Fruit fly (Drosophila melanogaster): Measurements from ENCODE around the gene CG14316.

Gene CG14316

dm6 chr3R:18188702-18189125 lies 36.8 kb downstream of the CG14316 start, which contains the start of the genes CG12321 and MED17 (continued):
- TF ChIP-seq ara (GFP tag; IDR thresholded peaks at IDR 0.05), result peak; percentile 60
- no peak for TF ChIP-seq CG31365 (tag; optimal IDR thresholded peaks at IDR 0.05)
- peak; percentile 71 for TF ChIP-seq scrt (GFP tag; optimal IDR thresholded peaks at IDR 0.05)
- peak; percentile 88 for TF ChIP-seq CG18599 (GFP tag; optimal IDR thresholded peaks at IDR 0.05)
- TF ChIP-seq Chrac-16 (GFP tag; optimal IDR thresholded peaks at IDR 0.05), result peak; percentile 92
- TF ChIP-seq Lim3 (GFP tag; IDR thresholded peaks at IDR 0.05), result peak; percentile 64; the same call in 1 of the 2 replicates
- TF ChIP-seq NfI (GFP tag; optimal IDR thresholded peaks at IDR 0.05), result peak; percentile 89
- peak; percentile 27; the same call in 1 of the 2 replicates for TF ChIP-seq Ravus (GFP tag; IDR thresholded peaks at IDR 0.05)
- peak; percentile 86 for TF ChIP-seq CG9817 (tag; optimal IDR thresholded peaks at IDR 0.05)
- no peak for TF ChIP-seq CG11398 (GFP tag; optimal IDR thresholded peaks at IDR 0.05)
- TF ChIP-seq CG18764 (GFP tag; optimal IDR thresholded peaks at IDR 0.05), result peak; percentile 84
- TF ChIP-seq BEAF-32 (GFP tag; optimal IDR thresholded peaks at IDR 0.05), result peak; percentile 64
- peak; percentile 91 for TF ChIP-seq az2 (GFP tag; optimal IDR thresholded peaks at IDR 0.05)
- TF ChIP-seq fu2 (GFP tag; optimal IDR thresholded peaks at IDR 0.05), result peak; percentile 62
- TF ChIP-seq H15 (GFP tag; IDR thresholded peaks at IDR 0.05), result peak; percentile 72; the same call in 2 of the 3 replicates
- TF ChIP-seq CG10321 (GFP tag; IDR thresholded peaks at IDR 0.05), result peak; percentile 43; the same call in 1 of the 2 replicates
- no peak for TF ChIP-seq CG7745 (tag; optimal IDR thresholded peaks at IDR 0.05)
- TF ChIP-seq Dp (GFP tag; optimal IDR thresholded peaks at IDR 0.05), result peak; percentile 66
- TF ChIP-seq HHEX (GFP tag; optimal IDR thresholded peaks at IDR 0.05), result peak; percentile 87
- TF ChIP-seq CG9609 (GFP tag; optimal IDR thresholded peaks at IDR 0.05), result peak; percentile 56
- peak; percentile 82 for TF ChIP-seq oc (tag; optimal IDR thresholded peaks at IDR 0.05)
- peak; percentile 65 for TF ChIP-seq nerfin-1 (tag; optimal IDR thresholded peaks at IDR 0.05)
- peak; percentile 80 for TF ChIP-seq Nf-YA (GFP tag; IDR thresholded peaks at IDR 0.05)
- TF ChIP-seq Taf1 (GFP tag; IDR thresholded peaks at IDR 0.05), result peak; percentile 59
- no peak for TF ChIP-seq CG14860 (GFP tag; IDR thresholded peaks at IDR 0.05; ENCODE audit: partially characterized antibody)
- peak; percentile 96 for TF ChIP-seq CG17361 (GFP tag; IDR thresholded peaks at IDR 0.05)
- peak; percentile 86 for TF ChIP-seq Fer1 (GFP tag; optimal IDR thresholded peaks at IDR 0.05)
- TF ChIP-seq CG9215 (GFP tag; IDR thresholded peaks at IDR 0.05), result peak; percentile 88
- TF ChIP-seq CG6765 (GFP tag; optimal IDR thresholded peaks at IDR 0.05), result peak; percentile 76
- TF ChIP-seq CG17612 (GFP tag; IDR thresholded peaks at IDR 0.05), result peak; percentile 70
- no peak for TF ChIP-seq TFAM (GFP tag; optimal IDR thresholded peaks at IDR 0.05)
- peak; percentile 61 for TF ChIP-seq tx (GFP tag; optimal IDR thresholded peaks at IDR 0.05)
- TF ChIP-seq pzg (GFP tag; optimal IDR thresholded peaks at IDR 0.05), result peak; percentile 46
- TF ChIP-seq sr (GFP tag; IDR thresholded peaks at IDR 0.05), result no peak
- no peak for TF ChIP-seq MTF-1 (GFP tag; optimal IDR thresholded peaks at IDR 0.05; ENCODE audit: borderline replicate concordance)
- peak; percentile 87 for TF ChIP-seq CG10654 (GFP tag; optimal IDR thresholded peaks at IDR 0.05)
- peak; percentile 81 for TF ChIP-seq CG6689 (GFP tag; IDR thresholded peaks at IDR 0.05)
- peak; percentile 100 for TF ChIP-seq Meics (GFP tag; optimal IDR thresholded peaks at IDR 0.05)
- TF ChIP-seq CG7556 (GFP tag; optimal IDR thresholded peaks at IDR 0.05), result peak; percentile 85
- peak; percentile 77 for TF ChIP-seq Dip3 (GFP tag; optimal IDR thresholded peaks at IDR 0.05)
- TF ChIP-seq ewg (GFP tag; optimal IDR thresholded peaks at IDR 0.05), result peak; percentile 82
- peak; percentile 84 for TF ChIP-seq CG13296 (GFP tag; optimal IDR thresholded peaks at IDR 0.05)
- TF ChIP-seq Rfx (GFP tag; IDR thresholded peaks at IDR 0.05), result peak; percentile 96
- peak; percentile 57; the same call in 1 of the 3 replicates for TF ChIP-seq Optix (GFP tag; IDR thresholded peaks at IDR 0.05)
- no peak for TF ChIP-seq da (GFP tag; optimal IDR thresholded peaks at IDR 0.05)
- TF ChIP-seq D19A (tag; optimal IDR thresholded peaks at IDR 0.05), result peak; percentile 76
- TF ChIP-seq CG31388 (GFP tag; optimal IDR thresholded peaks at IDR 0.05), result peak; percentile 82
- TF ChIP-seq CG16863 (GFP tag; optimal IDR thresholded peaks at IDR 0.05), result peak; percentile 66
- TF ChIP-seq Oli (tag; optimal IDR thresholded peaks at IDR 0.05), result peak; percentile 89
- no peak for TF ChIP-seq abd-A (tag; optimal IDR thresholded peaks at IDR 0.05)
- TF ChIP-seq Usf (GFP tag; optimal IDR thresholded peaks at IDR 0.05), result peak; percentile 85

All from whole organism, embryonic.